Worm (Caenorhabditis elegans): ENCODE results near the gene lat-1.
A peak's percentile ranks its signal among the peaks of the same experiment; 100 is the strongest.

The lat-1 gene

DNA sequence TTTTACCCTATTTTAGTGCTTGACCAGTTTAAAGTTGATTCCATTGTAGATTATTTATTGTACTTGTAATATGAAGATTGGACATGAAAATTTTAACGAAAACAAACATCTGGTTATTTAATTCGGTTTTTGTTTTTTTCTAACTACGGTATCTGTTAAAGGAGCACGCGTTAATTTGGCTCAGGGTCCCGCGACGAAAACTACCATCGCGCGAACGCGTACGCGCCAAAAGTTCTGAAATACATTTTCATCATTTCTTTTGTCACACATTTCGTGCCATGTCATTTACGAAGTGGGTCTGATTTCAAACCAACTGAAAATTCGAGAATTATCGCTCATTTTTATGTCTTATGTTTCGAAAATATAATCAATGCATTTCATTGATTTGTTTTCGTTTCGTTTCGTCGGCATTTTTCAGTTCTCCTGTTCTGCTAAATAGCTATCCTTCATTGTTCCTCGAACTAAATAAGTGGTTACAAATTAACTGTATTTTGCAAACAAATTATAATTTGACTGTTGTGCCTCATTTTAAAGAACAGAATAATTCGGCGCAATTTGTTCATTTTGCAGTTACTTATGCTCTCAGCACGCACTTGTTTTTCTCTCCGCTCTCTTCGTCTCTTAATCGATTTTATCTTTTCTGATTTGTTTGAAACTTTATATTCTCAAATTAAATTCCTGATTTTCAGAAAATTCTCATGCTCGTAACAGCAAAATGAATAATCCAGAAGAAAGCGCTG lies 37.2 kb downstream of the lat-1 start, which contains the start of gene T21B10.3 (continued):
- TF ChIP-seq hlh-26 (GFP tag; conservative IDR thresholded peaks at IDR 0.05) (no peak), nhr-120 (GFP tag; IDR thresholded peaks at IDR 0.05) (no peak), ceh-58 (GFP tag; IDR thresholded peaks at IDR 0.05) (0 out of 2 replicates have a peak, but pooled peaks have one; percentile 35), F33H1.4 (GFP tag; IDR thresholded peaks at IDR 0.05) (peak; percentile 99), dpl-1 (GFP tag; optimal IDR thresholded peaks at IDR 0.05) (peak; percentile 95), mcd-1 (GFP tag; IDR thresholded peaks at IDR 0.05) (peak; percentile 79), bed-2 (GFP tag; IDR thresholded peaks at IDR 0.05) (peak; percentile 24; the same call in 1 of the 2 replicates), ccch-3 (GFP tag; optimal IDR thresholded peaks at IDR 0.05) (no peak), madf-10 (tag; optimal IDR thresholded peaks at IDR 0.05) (peak; percentile 62), Y56A3A.18 (GFP tag; IDR thresholded peaks at IDR 0.05) (peak; percentile 90), nfya-1 (tag; optimal IDR thresholded peaks at IDR 0.05; ENCODE audit: borderline replicate concordance, insufficient read depth) (no peak), T07F8.4 (tag; optimal IDR thresholded peaks at IDR 0.05) (no peak), mel-28 (tag; optimal IDR thresholded peaks at IDR 0.05; ENCODE audit: borderline replicate concordance) (no peak), lin-54 (GFP tag; optimal IDR thresholded peaks at IDR 0.05) (peak; percentile 90), B0336.3 (GFP tag; IDR thresholded peaks at IDR 0.05) (peak; percentile 93), Y79H2A.3 (GFP tag; conservative IDR thresholded peaks at IDR 0.05) (peak; percentile 95), fkh-3 (tag; optimal IDR thresholded peaks at IDR 0.05) (no peak), repo-1 (tag; optimal IDR thresholded peaks at IDR 0.05) (peak; percentile 86), let-607 (tag; optimal IDR thresholded peaks at IDR 0.05) (peak; percentile 25 to 35), nfya-2 (GFP tag; IDR thresholded peaks at IDR 0.05) (peak; percentile 88; the same call in 1 of the 2 replicates), ztf-22 (GFP tag; optimal IDR thresholded peaks at IDR 0.05) (no peak), Y95B8A.8 (GFP tag; IDR thresholded peaks at IDR 0.05) (peak; percentile 96), F10E7.11 (tag; optimal IDR thresholded peaks at IDR 0.05) (no peak), lsl-1 (GFP tag; optimal IDR thresholded peaks at IDR 0.05) (peak; percentile 100), lag-1 (GFP tag; IDR thresholded peaks at IDR 0.05) (no peak), Y53F4B.3 (GFP tag; IDR thresholded peaks at IDR 0.05) (peak; percentile 44; the same call in 1 of the 2 replicates), ztf-25 (GFP tag; IDR thresholded peaks at IDR 0.05) (peak; percentile 89), Y67H2A.10 (GFP tag; conservative IDR thresholded peaks at IDR 0.05) (peak; percentile 62; the same call in 1 of the 2 replicates), snpc-1.3 (tag; optimal IDR thresholded peaks at IDR 0.05; ENCODE audit: insufficient read depth) (peak; percentile 90), madf-6 (GFP tag; IDR thresholded peaks at IDR 0.05) (peak; percentile 99), egl-18 (GFP tag; IDR thresholded peaks at IDR 0.05) (0 out of 2 replicates have a peak, but pooled peaks have one; percentile 67), attf-3 (GFP tag; conservative IDR thresholded peaks at IDR 0.05) (peak; percentile 55), ekl-4 (GFP tag; IDR thresholded peaks at IDR 0.05) (peak; percentile 86), ZK185.1 (tag; optimal IDR thresholded peaks at IDR 0.05; ENCODE audit: poor library complexity, severe bottlenecking) (peak; percentile 33), pha-4 (tag; optimal IDR thresholded peaks at IDR 0.05) (no peak), ceh-79 (tag; optimal IDR thresholded peaks at IDR 0.05) (no peak), gei-17 (GFP tag; optimal IDR thresholded peaks at IDR 0.05) (peak; percentile 31), nhr-80 (tag; optimal IDR thresholded peaks at IDR 0.05) (peak; percentile 14), F55B11.4 (tag; optimal IDR thresholded peaks at IDR 0.05; ENCODE audit: borderline replicate concordance, insufficient read depth) (no peak), ztf-26 (tag; optimal IDR thresholded peaks at IDR 0.05) (no peak), ceh-100 (GFP tag; IDR thresholded peaks at IDR 0.05) (peak; percentile 60), hlh-12 (tag; optimal IDR thresholded peaks at IDR 0.05) (no peak), D2030.7 (GFP tag; IDR thresholded peaks at IDR 0.05) (peak; percentile 97), attf-6 (GFP tag; IDR thresholded peaks at IDR 0.05) (peak; percentile 87), aptf-2 (GFP tag; conservative IDR thresholded peaks at IDR 0.05) (peak; percentile 45; the same call in 1 of the 2 replicates), atf-7 (tag; optimal IDR thresholded peaks at IDR 0.05) (peak; percentile 42)

Data from whole organism, young adult.